Fruit fly (Drosophila melanogaster): ENCODE data around the gene CG34347.

The CG34347 gene

DNA sequence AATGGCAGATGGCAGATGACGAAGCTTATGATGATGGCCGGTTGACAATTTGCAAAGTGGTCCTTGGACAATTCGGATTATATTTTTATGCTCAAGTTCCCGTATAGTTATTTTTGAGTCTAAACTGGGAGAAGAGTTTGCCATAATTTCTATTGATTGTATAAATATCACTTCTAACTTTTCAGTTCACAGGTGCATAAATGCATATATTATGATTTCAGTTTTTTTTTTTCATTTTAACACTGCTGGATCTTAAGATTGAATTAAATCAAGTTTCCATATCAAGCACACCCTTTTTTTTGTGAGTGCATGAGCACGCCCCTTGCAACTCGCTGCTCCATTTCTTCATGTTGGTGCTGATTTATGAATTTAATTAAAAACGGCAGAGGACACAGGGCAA is 14.0 kb upstream of the CG34347 start (continued):
- TF ChIP-seq CG11762 (GFP tag; optimal IDR thresholded peaks at IDR 0.05; ENCODE audit: insufficient read depth) (no peak), Eip75B (GFP tag; optimal IDR thresholded peaks at IDR 0.05) (peak; percentile 11)

DNA sequence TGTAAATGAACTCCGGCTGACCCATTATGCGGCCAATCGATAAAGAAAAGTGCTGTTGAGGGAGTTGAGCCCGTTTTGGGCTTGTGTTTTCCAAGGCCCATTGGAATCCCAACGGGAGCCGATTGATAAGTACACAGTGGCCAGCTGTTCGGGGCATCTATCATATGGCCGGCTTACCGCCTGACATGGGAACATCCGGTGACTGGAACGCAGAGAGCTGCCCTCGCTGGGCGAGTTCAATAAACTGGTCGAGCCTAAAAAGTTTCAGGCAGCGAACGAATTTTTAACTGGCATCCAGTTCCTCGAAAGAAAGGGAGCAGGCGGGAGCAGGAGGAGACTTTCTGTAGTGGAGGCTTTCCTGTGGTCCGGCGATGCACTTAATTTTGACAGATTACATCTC is 9.4 kb upstream of the CG34347 start:
- TF ChIP-seq Eip78C (GFP tag) (peak; percentile 48), topi (GFP tag; optimal IDR thresholded peaks at IDR 0.05) (no peak)

DNA sequence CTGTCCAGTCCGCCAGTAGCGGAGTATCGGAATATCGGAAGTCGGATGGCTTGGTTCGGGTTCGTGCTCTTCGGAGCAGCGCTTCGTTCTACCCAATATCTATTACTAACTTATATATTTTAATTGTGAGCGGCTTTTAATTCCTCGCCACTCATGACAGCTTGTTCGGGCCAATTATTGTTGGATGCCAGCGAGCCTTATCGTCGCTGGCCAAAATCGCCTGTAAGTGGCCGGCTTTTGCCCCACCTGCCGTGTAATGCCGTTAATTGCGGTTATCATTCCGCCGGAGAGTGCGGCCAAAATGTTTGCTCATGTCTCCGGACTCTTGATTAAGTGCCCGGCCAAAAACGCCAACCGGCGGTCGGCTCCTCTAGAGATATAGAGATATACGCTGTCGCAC is 5.7 kb upstream of the CG34347 start, which contains the start of gene pHCl-2:
Gene pHCl-2 (minus strand): TSS at position 101 of the 400 bp plus-strand sequence.
- TF ChIP-seq CG9139 (GFP tag; optimal IDR thresholded peaks at IDR 0.05), result no peak
- TF ChIP-seq CG15336 (GFP tag; IDR thresholded peaks at IDR 0.05), result no peak

DNA sequence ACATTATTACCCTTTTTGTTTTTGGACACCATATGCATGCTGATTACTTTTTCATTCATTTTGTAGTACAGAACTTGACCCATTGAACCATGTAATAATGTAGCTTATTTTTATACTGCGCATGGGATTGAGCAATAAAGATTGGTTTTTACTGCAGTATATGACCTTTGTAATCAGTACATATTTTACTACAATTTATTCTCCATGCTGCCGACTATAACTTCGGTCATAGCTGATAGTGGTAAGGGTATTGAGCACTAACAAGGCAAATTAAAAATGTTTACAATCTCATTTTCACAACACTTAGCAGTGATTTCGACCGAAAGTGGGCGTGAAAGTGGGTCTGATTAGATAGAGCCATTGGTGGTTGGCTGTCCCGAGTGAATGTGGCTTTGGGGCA is 4.5 kb upstream of the CG34347 start:
- TF ChIP-seq Eip78C (GFP tag) (peak; percentile 55), fd59A (GFP tag; optimal IDR thresholded peaks at IDR 0.05) (no peak)

DNA sequence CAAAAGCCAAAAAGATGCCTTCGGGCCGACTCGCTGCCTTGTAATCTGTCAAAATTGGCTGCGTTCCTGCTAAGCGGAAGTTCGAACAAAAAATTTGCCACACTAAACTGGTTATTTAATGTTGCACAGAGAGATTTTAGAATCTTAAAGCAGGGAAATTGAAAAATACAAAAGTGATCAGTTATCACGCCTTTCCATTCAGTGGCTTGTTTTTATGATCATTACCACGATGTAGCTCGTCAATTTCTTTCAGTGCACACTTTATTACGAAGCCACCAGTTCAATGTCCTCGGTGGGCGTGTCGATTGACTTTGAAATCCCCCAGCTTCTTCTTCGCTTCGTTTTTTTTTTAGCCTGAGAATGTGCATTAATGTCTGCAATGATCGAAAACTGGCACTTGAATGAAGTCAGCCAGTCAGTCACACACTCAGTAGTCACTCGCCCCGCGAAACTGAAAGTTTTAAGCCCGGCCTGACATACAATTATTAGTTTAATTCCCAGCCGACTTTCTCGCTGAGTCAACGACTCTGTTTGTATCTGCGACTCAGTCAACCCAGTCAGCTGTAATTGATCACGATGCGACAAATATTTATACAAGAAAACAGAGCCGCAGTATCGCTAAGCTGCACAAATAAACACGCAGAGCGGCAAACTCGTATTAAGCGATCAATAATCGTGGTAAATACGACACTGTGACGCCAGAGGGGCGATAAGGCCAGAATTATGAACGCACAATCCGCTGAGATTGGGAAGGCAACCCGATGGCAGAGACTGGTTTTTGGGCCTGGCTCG is 1.9 kb upstream of the CG34347 start:
- TF ChIP-seq CG31627 (GFP tag; optimal IDR thresholded peaks at IDR 0.05), result peak; percentile 81
- TF ChIP-seq CG34406 (GFP tag; optimal IDR thresholded peaks at IDR 0.05), result peak; percentile 15
- TF ChIP-seq CG10631 (GFP tag; optimal IDR thresholded peaks at IDR 0.05), result peak; percentile 25
- TF ChIP-seq Smox (GFP tag; optimal IDR thresholded peaks at IDR 0.05), result peak; percentile 72
- TF ChIP-seq CG15336 (GFP tag; IDR thresholded peaks at IDR 0.05), result no peak
- TF ChIP-seq CG6854 (GFP tag; optimal IDR thresholded peaks at IDR 0.05), result peak; percentile 39
- TF ChIP-seq CG8119 (GFP tag; IDR thresholded peaks at IDR 0.05), result no peak
- peak; percentile 84 for TF ChIP-seq Hr39 (GFP tag; optimal IDR thresholded peaks at IDR 0.05)
- no peak for TF ChIP-seq CG8319 (GFP tag; optimal IDR thresholded peaks at IDR 0.05)
- TF ChIP-seq svp (GFP tag), result peak; percentile 93
- TF ChIP-seq Hr38 (GFP tag; optimal IDR thresholded peaks at IDR 0.05), result no peak
- peak; percentile 73 for TF ChIP-seq Ets21C (GFP tag; optimal IDR thresholded peaks at IDR 0.05)
- no peak for TF ChIP-seq CG11294 (GFP tag; IDR thresholded peaks at IDR 0.05)
- no peak for TF ChIP-seq CG4318 (GFP tag; optimal IDR thresholded peaks at IDR 0.05)
- no peak for TF ChIP-seq net (GFP tag; optimal IDR thresholded peaks at IDR 0.05)
- peak; percentile 81 for TF ChIP-seq cyc (GFP tag; optimal IDR thresholded peaks at IDR 0.05)
- no peak for TF ChIP-seq CG6276 (GFP tag; optimal IDR thresholded peaks at IDR 0.05)
- peak; percentile 28 for TF ChIP-seq Eip75B (GFP tag; optimal IDR thresholded peaks at IDR 0.05)
- peak; percentile 64 for TF ChIP-seq Eip93F (GFP tag; optimal IDR thresholded peaks at IDR 0.05)
- TF ChIP-seq Eip78C (GFP tag), result peak; percentile 60
- TF ChIP-seq esn (GFP tag; optimal IDR thresholded peaks at IDR 0.05), result peak; percentile 88
- TF ChIP-seq Sox102F (GFP tag; optimal IDR thresholded peaks at IDR 0.05), result peak; percentile 84
- peak; percentile 21 for TF ChIP-seq achi (GFP tag; optimal IDR thresholded peaks at IDR 0.05)
- no peak for TF ChIP-seq CG6808 (GFP tag; optimal IDR thresholded peaks at IDR 0.05)
- TF ChIP-seq fd59A (GFP tag; optimal IDR thresholded peaks at IDR 0.05), result no peak
- TF ChIP-seq CG32006 (GFP tag; optimal IDR thresholded peaks at IDR 0.05), result peak; percentile 24
- TF ChIP-seq Met (GFP tag; optimal IDR thresholded peaks at IDR 0.05), result peak; percentile 84
- peak; percentile 46 for TF ChIP-seq Blimp-1 (GFP tag; optimal IDR thresholded peaks at IDR 0.05)
- peak; percentile 32; the same call in 1 of the 3 replicates for TF ChIP-seq eg (GFP tag; IDR thresholded peaks at IDR 0.05)
- TF ChIP-seq Ets96B (tag; optimal IDR thresholded peaks at IDR 0.05), result no peak
- peak; percentile 45 for TF ChIP-seq CG3919 (GFP tag; optimal IDR thresholded peaks at IDR 0.05)
- peak; percentile 71 for TF ChIP-seq CG6163 (GFP tag; IDR thresholded peaks at IDR 0.05)
- peak; percentile 69 for TF ChIP-seq fkh (GFP tag; optimal IDR thresholded peaks at IDR 0.05)
- TF ChIP-seq acj6 (GFP tag; optimal IDR thresholded peaks at IDR 0.05), result peak; percentile 21
- no peak for TF ChIP-seq Gug (GFP tag; IDR thresholded peaks at IDR 0.05)
- peak; percentile 45 for TF ChIP-seq CG6792 (GFP tag; optimal IDR thresholded peaks at IDR 0.05)
- no peak for TF ChIP-seq CG16779 (tag; optimal IDR thresholded peaks at IDR 0.05)
- TF ChIP-seq topi (GFP tag; optimal IDR thresholded peaks at IDR 0.05), result peak; percentile 84
- TF ChIP-seq lz (GFP tag; optimal IDR thresholded peaks at IDR 0.05), result peak; percentile 81
- TF ChIP-seq vri (GFP tag; optimal IDR thresholded peaks at IDR 0.05), result peak; percentile 69
